Worm (Caenorhabditis elegans) whole organism, L2 larva: ENCODE measurements around the gene K11H12.5.

ENCODE experiments used
- ama-1 ChIP-seq: fragments of 150-350 bp; optimal IDR thresholded peaks from 2 replicates; lab custom pipeline; 2018; ENCODE audit warnings: inconsistent platforms
- ceh-16 ChIP-seq: fragments of 150-350 bp; optimal IDR thresholded peaks from 2 replicates; lab custom pipeline; 2014; ENCODE audit warnings: missing biosample characterization, missing genetic modification characterization
- egl-27 ChIP-seq: sonication (generic microtip); optimal IDR thresholded peaks from 3 replicates; lab custom pipeline; 2017; ENCODE audit warnings: missing biosample characterization, missing genetic modification reagents, missing genetic modification characterization
- elt-3 ChIP-seq: sonication (generic microtip); optimal IDR thresholded peaks from 2 replicates; lab custom pipeline; 2017; ENCODE audit warnings: missing biosample characterization, missing genetic modification characterization
- lin-39 ChIP-seq: fragments of 150-350 bp; optimal IDR thresholded peaks from 2 replicates; lab custom pipeline; 2014; ENCODE audit warnings: missing biosample characterization, missing genetic modification reagents, missing genetic modification characterization
- nhr-11 ChIP-seq: fragments of 150-350 bp; optimal IDR thresholded peaks from 2 replicates; lab custom pipeline; 2014; ENCODE audit warnings: missing biosample characterization, missing genetic modification characterization
- nhr-12 ChIP-seq: fragments of 150-350 bp; optimal IDR thresholded peaks from 2 replicates; lab custom pipeline; 2014; ENCODE audit warnings: missing biosample characterization, missing genetic modification characterization
- nhr-23 ChIP-seq: fragments of 150-350 bp; optimal IDR thresholded peaks from 2 replicates; lab custom pipeline; 2014; ENCODE audit warnings: missing biosample characterization, missing genetic modification reagents, missing genetic modification characterization
- nhr-25 ChIP-seq: fragments of 150-350 bp; sonication (generic microtip); optimal IDR thresholded peaks from 3 replicates; lab custom pipeline; 2014; ENCODE audit warnings: missing biosample characterization, missing genetic modification characterization
- nhr-77 ChIP-seq: fragments of 150-350 bp; optimal IDR thresholded peaks from 2 replicates; lab custom pipeline; 2014; ENCODE audit warnings: missing biosample characterization, missing genetic modification characterization
- unc-55 ChIP-seq: fragments of 150-350 bp; sonication (generic microtip); optimal IDR thresholded peaks from 3 replicates; lab custom pipeline; 2014; ENCODE audit warnings: missing biosample characterization, missing genetic modification reagents, missing genetic modification characterization
- unc-62 ChIP-seq: fragments of 150-350 bp; optimal IDR thresholded peaks from 2 replicates; lab custom pipeline; 2014; ENCODE audit warnings: missing biosample characterization, missing genetic modification reagents, missing genetic modification characterization
- zag-1 ChIP-seq: fragments of 150-350 bp; optimal IDR thresholded peaks from 2 replicates; lab custom pipeline; 2014; ENCODE audit warnings: missing biosample characterization, missing genetic modification characterization
- ztf-11 ChIP-seq: sonication (generic microtip); optimal IDR thresholded peaks from 2 replicates; lab custom pipeline; 2017; ENCODE audit warnings: missing biosample characterization, missing genetic modification characterization

ce11 chrIV:707635-708034 is 31.3 kb downstream of the K11H12.5 start, which contains the start of gene cutl-26:
- TF ChIP-seq ztf-11 (tag; lab: Kevin White, UChicago) (no peak), nhr-23 (tag; lab: Kevin White, UChicago) (no peak), lin-39 (tag; lab: Kevin White, UChicago) (no peak), unc-55 (GFP tag; lab: Kevin White, UChicago) (no peak), nhr-77 (tag; lab: Kevin White, UChicago) (no peak), ceh-16 (no peak), nhr-25 (tag; lab: Kevin White, UChicago) (no peak), zag-1 (tag; lab: Kevin White, UChicago) (no peak), egl-27 (tag; lab: Kevin White, UChicago) (no peak), unc-62 (GFP tag; lab: Kevin White, UChicago) (no peak), ama-1 (lab: Kevin White, UChicago) (no peak), nhr-12 (tag; lab: Kevin White, UChicago) (no peak), elt-3 (tag; lab: Kevin White, UChicago) (no peak), nhr-11 (no peak)
